Worm (Caenorhabditis elegans): ENCODE data around the gene F08D12.4.

DNA sequence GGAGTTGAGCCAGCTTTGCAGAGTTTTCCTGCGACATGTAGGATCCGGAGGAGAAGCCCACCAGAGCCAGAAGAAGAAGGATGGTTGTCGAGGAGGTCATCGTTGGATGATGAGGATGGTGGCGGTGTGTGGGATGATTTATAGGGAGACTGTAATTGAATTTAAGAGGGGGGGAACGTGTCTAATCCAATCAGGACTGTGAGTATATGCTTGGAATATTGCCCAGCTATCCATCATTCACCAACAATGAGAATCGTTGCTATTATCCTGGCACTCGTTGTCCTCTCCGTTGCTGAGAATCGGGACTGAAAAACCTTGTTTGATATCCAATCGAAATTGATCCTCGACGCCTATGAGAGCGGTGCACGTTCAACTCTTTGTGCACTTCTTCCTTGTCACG, 48.1 kb downstream of the F08D12.4 start, which contains the start of gene K12H6.5:
- TF ChIP-seq F13C5.2 (tag; optimal IDR thresholded peaks at IDR 0.05), result no peak
- TF ChIP-seq pes-1 (GFP tag; IDR thresholded peaks at IDR 0.05), result no peak
- no peak for TF ChIP-seq hnd-1 (tag; optimal IDR thresholded peaks at IDR 0.05)
- no peak for TF ChIP-seq ama-1 (optimal IDR thresholded peaks at IDR 0.05)

Data from whole organism, early embryonic.